Worm (Caenorhabditis elegans) whole organism, L3 larva: ENCODE results near the gene F20D6.15.

Source experiments
- R02D3.7 ChIP-seq: fragments of 150-350 bp; optimal IDR thresholded peaks from 2 replicates; lab custom pipeline; 2014; ENCODE audit warnings: missing biosample characterization, missing genetic modification characterization
- ama-1 ChIP-seq: fragments of 150-350 bp; optimal IDR thresholded peaks from 2 replicates; lab custom pipeline; 2018
- ceh-82 ChIP-seq: fragments of 150-350 bp; optimal IDR thresholded peaks from 2 replicates; lab custom pipeline; 2014; ENCODE audit warnings: missing biosample characterization, missing genetic modification characterization
- daf-12 ChIP-seq: fragments of 150-350 bp; optimal IDR thresholded peaks from 2 replicates; lab custom pipeline; 2014; ENCODE audit warnings: missing biosample characterization, missing genetic modification reagents, missing genetic modification characterization
- fkh-10 ChIP-seq: sonication (generic microtip); optimal IDR thresholded peaks from 2 replicates; lab custom pipeline; 2017; ENCODE audit warnings: missing biosample characterization, missing genetic modification reagents, missing genetic modification characterization
- lin-39 ChIP-seq: fragments of 150-350 bp; optimal IDR thresholded peaks from 2 replicates; lab custom pipeline; 2018; ENCODE audit warnings: missing biosample characterization, missing genetic modification reagents, missing genetic modification characterization
- mdl-1 ChIP-seq: fragments of 150-350 bp; optimal IDR thresholded peaks from 2 replicates; lab custom pipeline; 2014; ENCODE audit warnings: missing biosample characterization, missing genetic modification characterization
- nhr-77 ChIP-seq: fragments of 150-350 bp; optimal IDR thresholded peaks from 2 replicates; lab custom pipeline; 2014; ENCODE audit warnings: missing biosample characterization, missing genetic modification characterization
- pqm-1 ChIP-seq: fragments of 150-350 bp; optimal IDR thresholded peaks from 2 replicates; lab custom pipeline; 2017; ENCODE audit warnings: missing biosample characterization, missing genetic modification characterization, inconsistent platforms
- unc-62 ChIP-seq: fragments of 150-350 bp; sonication (generic microtip); optimal IDR thresholded peaks from 4 replicates; lab custom pipeline; 2014; ENCODE audit warnings: missing biosample characterization, missing genetic modification reagents, missing genetic modification characterization
- zag-1 ChIP-seq: fragments of 150-350 bp; optimal IDR thresholded peaks from 2 replicates; lab custom pipeline; 2014; ENCODE audit warnings: missing biosample characterization, missing genetic modification characterization
- ztf-11 ChIP-seq: fragments of 150-350 bp; optimal IDR thresholded peaks from 2 replicates; lab custom pipeline; 2014; ENCODE audit warnings: missing biosample characterization, missing genetic modification characterization

- no peak for TF ChIP-seq unc-62
- TF ChIP-seq nhr-77 (tag; lab: Kevin White, UChicago) = no peak
- no peak for TF ChIP-seq pqm-1 (tag; lab: Kevin White, UChicago)
- TF ChIP-seq mdl-1 (tag; lab: Kevin White, UChicago) = no peak
- TF ChIP-seq ztf-11 = no peak
- TF ChIP-seq ceh-82 (tag; lab: Kevin White, UChicago) = no peak
- no peak for TF ChIP-seq daf-12 (tag; lab: Kevin White, UChicago)
- TF ChIP-seq zag-1 (tag; lab: Kevin White, UChicago) = no peak
- no peak for TF ChIP-seq lin-39 (tag; lab: Kevin White, UChicago)
- no peak for TF ChIP-seq R02D3.7 (tag; lab: Kevin White, UChicago)
- TF ChIP-seq ama-1 = no peak
- TF ChIP-seq fkh-10 (GFP tag; lab: Kevin White, UChicago) = no peak
Observed at ce11 chrV:8213868-8214267, 25.6 kb upstream of the F20D6.15 start, which contains the start of gene K07C11.7.
